Worm (Caenorhabditis elegans): ENCODE data around the gene rpl-11.2.

rpl-11.2 gene

ce11 chrX:2219453-2219852 is 23.0 kb downstream of the rpl-11.2 start:
- TF ChIP-seq ces-1 (GFP tag; optimal IDR thresholded peaks at IDR 0.05) (no peak), lsy-2 (tag; optimal IDR thresholded peaks at IDR 0.05) (no peak), elt-1 (tag; optimal IDR thresholded peaks at IDR 0.05; ENCODE audit: borderline replicate concordance, insufficient read depth) (no peak), ceh-43 (GFP tag; optimal IDR thresholded peaks at IDR 0.05) (no peak), drap-1 (GFP tag; optimal IDR thresholded peaks at IDR 0.05) (no peak), ceh-83 (GFP tag; optimal IDR thresholded peaks at IDR 0.05) (no peak), tbx-8 (GFP tag; optimal IDR thresholded peaks at IDR 0.05) (no peak), mab-5 (tag; optimal IDR thresholded peaks at IDR 0.05) (no peak), sptf-1 (tag; optimal IDR thresholded peaks at IDR 0.05) (no peak), blmp-1 (tag; optimal IDR thresholded peaks at IDR 0.05) (no peak), unc-62 (GFP tag; optimal IDR thresholded peaks at IDR 0.05) (no peak), ceh-39 (tag; optimal IDR thresholded peaks at IDR 0.05) (no peak), M03D4.4 (tag; optimal IDR thresholded peaks at IDR 0.05) (no peak), elt-3 (tag; optimal IDR thresholded peaks at IDR 0.05) (no peak), unc-120 (tag; optimal IDR thresholded peaks at IDR 0.05; ENCODE audit: poor library complexity, severe bottlenecking) (no peak), hlh-1 (tag; optimal IDR thresholded peaks at IDR 0.05) (no peak)

ce11 chrX:2219006-2219405 is 23.4 kb downstream of the rpl-11.2 start:
- TF ChIP-seq elt-1 (tag; optimal IDR thresholded peaks at IDR 0.05; ENCODE audit: borderline replicate concordance, insufficient read depth) (no peak), blmp-1 (tag; optimal IDR thresholded peaks at IDR 0.05) (peak; percentile 52), lin-32 (GFP tag; optimal IDR thresholded peaks at IDR 0.05) (peak; percentile 45)

ce11 chrX:2216662-2217061 is 25.8 kb downstream of the rpl-11.2 start:
- TF ChIP-seq M03D4.4 (tag; optimal IDR thresholded peaks at IDR 0.05) (peak; percentile 3), pha-4 (tag; optimal IDR thresholded peaks at IDR 0.05) (no peak), ces-1 (GFP tag; optimal IDR thresholded peaks at IDR 0.05) (no peak), mls-2 (tag; optimal IDR thresholded peaks at IDR 0.05) (peak; percentile 48), ham-2 (GFP tag; optimal IDR thresholded peaks at IDR 0.05) (peak; percentile 84), nhr-2 (tag; optimal IDR thresholded peaks at IDR 0.05) (no peak), lsy-2 (tag; optimal IDR thresholded peaks at IDR 0.05) (no peak), sptf-1 (tag; optimal IDR thresholded peaks at IDR 0.05) (peak; percentile 67), ztf-11 (tag; optimal IDR thresholded peaks at IDR 0.05) (no peak), zip-8 (tag; optimal IDR thresholded peaks at IDR 0.05) (no peak), snpc-4 (tag; optimal IDR thresholded peaks at IDR 0.05) (no peak), mab-5 (tag; optimal IDR thresholded peaks at IDR 0.05) (no peak), blmp-1 (tag; optimal IDR thresholded peaks at IDR 0.05) (no peak), unc-62 (GFP tag; optimal IDR thresholded peaks at IDR 0.05) (no peak)

- TF ChIP-seq flh-1 (GFP tag; optimal IDR thresholded peaks at IDR 0.05) (no peak), hlh-1 (tag; optimal IDR thresholded peaks at IDR 0.05) (no peak), cnd-1 (tag; optimal IDR thresholded peaks at IDR 0.05) (no peak), unc-39 (tag; optimal IDR thresholded peaks at IDR 0.05) (no peak), nhr-237 (tag; optimal IDR thresholded peaks at IDR 0.05) (no peak), lsy-2 (tag; optimal IDR thresholded peaks at IDR 0.05) (no peak), mep-1 (tag; optimal IDR thresholded peaks at IDR 0.05) (no peak), mls-2 (tag; optimal IDR thresholded peaks at IDR 0.05) (no peak), tbx-8 (GFP tag; optimal IDR thresholded peaks at IDR 0.05) (no peak), sptf-1 (tag; optimal IDR thresholded peaks at IDR 0.05) (no peak), ztf-11 (tag; optimal IDR thresholded peaks at IDR 0.05) (no peak), pha-4 (tag; optimal IDR thresholded peaks at IDR 0.05) (no peak)
Measured at ce11 chrX:2216242-2216641, 26.2 kb downstream of the rpl-11.2 start.

ce11 chrX:2215108-2215507 is 27.3 kb downstream of the rpl-11.2 start:
- no peak for TF ChIP-seq unc-120 (tag; optimal IDR thresholded peaks at IDR 0.05; ENCODE audit: poor library complexity, severe bottlenecking)
- TF ChIP-seq unc-39 (tag; optimal IDR thresholded peaks at IDR 0.05): no peak
- no peak for TF ChIP-seq mab-5 (tag; optimal IDR thresholded peaks at IDR 0.05)
- TF ChIP-seq nhr-237 (tag; optimal IDR thresholded peaks at IDR 0.05): no peak
- no peak for TF ChIP-seq mls-2 (tag; optimal IDR thresholded peaks at IDR 0.05)
- TF ChIP-seq elt-3 (tag; optimal IDR thresholded peaks at IDR 0.05): no peak

DNA sequence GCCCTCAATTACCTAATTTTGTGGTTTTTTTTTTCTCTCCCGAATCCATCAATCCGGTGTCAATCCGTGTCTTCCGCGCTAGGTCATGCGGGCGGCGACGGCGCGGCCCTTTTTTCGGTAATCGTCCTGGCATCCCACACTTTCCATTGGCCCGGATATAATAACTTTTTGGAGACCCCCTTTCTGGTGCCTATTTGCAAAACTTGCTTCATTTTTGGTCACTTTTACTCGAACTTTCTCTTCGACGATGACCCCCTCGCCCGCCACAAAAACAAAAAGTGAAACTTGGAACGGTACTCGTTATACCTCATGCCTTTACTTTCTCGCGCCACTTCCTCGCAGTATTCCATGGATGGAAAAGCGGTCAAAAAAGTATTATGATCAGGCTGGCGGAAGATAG is 28.0 kb downstream of the rpl-11.2 start:
- TF ChIP-seq nhr-2 (tag; optimal IDR thresholded peaks at IDR 0.05) (no peak), lin-32 (GFP tag; optimal IDR thresholded peaks at IDR 0.05) (no peak), elt-3 (tag; optimal IDR thresholded peaks at IDR 0.05) (no peak), ham-2 (GFP tag; optimal IDR thresholded peaks at IDR 0.05) (no peak), zip-8 (tag; optimal IDR thresholded peaks at IDR 0.05) (no peak), nhr-12 (tag; optimal IDR thresholded peaks at IDR 0.05) (no peak), mep-1 (tag; optimal IDR thresholded peaks at IDR 0.05) (no peak), lsy-2 (tag; optimal IDR thresholded peaks at IDR 0.05) (no peak), nhr-237 (tag; optimal IDR thresholded peaks at IDR 0.05) (no peak), ceh-83 (GFP tag; optimal IDR thresholded peaks at IDR 0.05) (no peak), bed-3 (GFP tag; optimal IDR thresholded peaks at IDR 0.05) (no peak), unc-120 (tag; optimal IDR thresholded peaks at IDR 0.05; ENCODE audit: poor library complexity, severe bottlenecking) (no peak), ces-1 (GFP tag; optimal IDR thresholded peaks at IDR 0.05) (no peak), hlh-1 (tag; optimal IDR thresholded peaks at IDR 0.05) (no peak)
